Worm (Caenorhabditis elegans) whole organism, L4 larva: ENCODE data around the gene srab-21.

Experiments
- F37D6.2 ChIP-seq: sonication (generic microtip); optimal IDR thresholded peaks from 2 replicates; lab custom pipeline; 2016; ENCODE audit warnings: mild to moderate bottlenecking, missing genetic modification characterization, missing compliant biosample characterization
- T26A8.4 ChIP-seq: fragments of 200-800 bp; sonication (Bioruptor generic); IDR thresholded peaks from 2 replicates; pipeline ENCODE4 v1.3.6; 2022; ENCODE audit warnings: missing genetic modification characterization, missing compliant biosample characterization
- ZK337.2 ChIP-seq: fragments of 200-800 bp; sonication (Bioruptor generic); IDR thresholded peaks from 2 replicates; pipeline ENCODE4 v1.3.6; 2022; ENCODE audit warnings: missing genetic modification reagents, missing genetic modification characterization, missing compliant biosample characterization
- ceh-82 ChIP-seq: sonication (generic microtip); optimal IDR thresholded peaks from 2 replicates; lab custom pipeline; 2017; ENCODE audit warnings: missing biosample characterization, missing genetic modification characterization
- daf-12 ChIP-seq: fragments of 150-350 bp; optimal IDR thresholded peaks from 2 replicates; lab custom pipeline; 2014; ENCODE audit warnings: missing biosample characterization, missing genetic modification reagents, missing genetic modification characterization
- fos-1 ChIP-seq: fragments of 150-350 bp; optimal IDR thresholded peaks from 2 replicates; lab custom pipeline; 2014; ENCODE audit warnings: missing biosample characterization, missing genetic modification characterization
- mdl-1 ChIP-seq, 2 experiments: fragments of 150-350 bp in 1 of 2; sonication (generic microtip) in 1 of 2; optimal IDR thresholded peaks; 2 replicates each; lab custom pipeline; 2014 to 2017; ENCODE audit warnings: missing biosample characterization in 2 of 2, missing genetic modification characterization in 2 of 2
- nhr-25 ChIP-seq: sonication (generic microtip); optimal IDR thresholded peaks from 2 replicates; lab custom pipeline; 2017; ENCODE audit warnings: missing genetic modification characterization, mild to moderate bottlenecking, missing compliant biosample characterization, antibody characterized with exemption, moderate library complexity, borderline replicate concordance; ENCODE audit not compliant: insufficient read depth
- snpc-4 ChIP-seq: fragments of 150-350 bp; optimal IDR thresholded peaks from 2 replicates; lab custom pipeline; 2014; ENCODE audit warnings: missing biosample characterization, missing genetic modification characterization
- unc-39 ChIP-seq: sonication (generic microtip); optimal IDR thresholded peaks from 2 replicates; lab custom pipeline; 2017; ENCODE audit warnings: missing biosample characterization, missing genetic modification characterization
- ztf-11 ChIP-seq: fragments of 150-350 bp; optimal IDR thresholded peaks from 2 replicates; lab custom pipeline; 2014; ENCODE audit warnings: missing biosample characterization, missing genetic modification characterization

DNA sequence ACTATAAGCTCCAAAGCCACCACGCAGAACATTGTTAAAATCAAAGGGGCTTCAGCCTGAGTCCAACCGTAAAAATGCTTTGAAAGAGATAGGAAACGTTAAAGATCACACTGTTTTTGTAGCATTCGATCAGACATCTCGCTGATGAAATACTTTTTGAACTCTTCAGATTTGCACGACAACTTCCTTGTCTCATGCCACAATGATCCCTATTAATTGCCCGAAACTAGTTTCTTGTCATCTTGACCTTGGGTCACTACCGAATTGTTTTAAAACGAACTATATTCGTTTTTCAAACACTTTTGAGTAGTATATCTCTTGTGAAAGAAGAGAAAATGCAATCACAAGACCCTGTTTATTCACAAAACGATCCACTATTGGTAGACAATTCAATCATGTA, 6.3 kb downstream of the srab-21 start, which contains the start of gene T20D4.3:
- TF ChIP-seq ztf-11 (tag; lab: Kevin White, UChicago) (no peak), nhr-25 (tag; lab: Kevin White, UChicago) (no peak), F37D6.2 (tag; lab: Kevin White, UChicago) (no peak), fos-1 (tag; lab: Kevin White, UChicago) (no peak), unc-39 (tag; lab: Kevin White, UChicago) (no peak), T26A8.4 (no peak), daf-12 (tag; lab: Kevin White, UChicago) (no peak), mdl-1 (tag; optimal IDR thresholded peaks at IDR 0.05; lab: Kevin White, UChicago) (no peak), ceh-82 (tag; lab: Kevin White, UChicago) (no peak), snpc-4 (tag; lab: Kevin White, UChicago) (no peak), ZK337.2 (GFP tag; lab: Robert Waterston, UW) (no peak)
